Fruit fly (Drosophila melanogaster): ENCODE measurements around the gene Nrg.
A peak's percentile ranks its signal among the peaks of the same experiment; 100 is the strongest.

Nrg gene

dm6 chrX:8573744-8574484 is 56.7 kb downstream of the Nrg start, which contains the start of gene CG12065 (continued):
- TF ChIP-seq CG3281 (GFP tag; optimal IDR thresholded peaks at IDR 0.05) (peak; percentile 42), Blimp-1 (GFP tag; optimal IDR thresholded peaks at IDR 0.05) (peak; percentile 79)

dm6 chrX:8574672-8575350 is 57.6 kb downstream of the Nrg start:
- TF ChIP-seq zf30C (GFP tag; optimal IDR thresholded peaks at IDR 0.05) (peak; percentile 36), BEAF-32 (GFP tag; optimal IDR thresholded peaks at IDR 0.05) (no peak), klu (GFP tag; IDR thresholded peaks at IDR 0.05) (no peak), slou (GFP tag; optimal IDR thresholded peaks at IDR 0.05) (no peak), Hand (GFP tag; optimal IDR thresholded peaks at IDR 0.05) (no peak), btn (GFP tag; optimal IDR thresholded peaks at IDR 0.05) (no peak), Oli (tag; optimal IDR thresholded peaks at IDR 0.05) (peak; percentile 33), stc (GFP tag; IDR thresholded peaks at IDR 0.05) (no peak), Atf3 (GFP tag; optimal IDR thresholded peaks at IDR 0.05) (peak; percentile 45), CG10209 (GFP tag; optimal IDR thresholded peaks at IDR 0.05) (peak; percentile 13), BtbVII (GFP tag; optimal IDR thresholded peaks at IDR 0.05) (peak; percentile 44), pfk (GFP tag; optimal IDR thresholded peaks at IDR 0.05) (no peak), lbe (GFP tag; optimal IDR thresholded peaks at IDR 0.05) (peak; percentile 25), zen (tag; optimal IDR thresholded peaks at IDR 0.05) (no peak), ttk (GFP tag; IDR thresholded peaks at IDR 0.05) (no peak), CG8089 (GFP tag; optimal IDR thresholded peaks at IDR 0.05) (no peak), grn (GFP tag; optimal IDR thresholded peaks at IDR 0.05) (peak; percentile 12), sens (GFP tag) (peak; percentile 63), Hsf (GFP tag; optimal IDR thresholded peaks at IDR 0.05) (peak; percentile 28), Hmr (GFP tag; optimal IDR thresholded peaks at IDR 0.05) (peak; percentile 53), CG11504 (tag; optimal IDR thresholded peaks at IDR 0.05) (peak; percentile 49), gce (GFP tag; IDR thresholded peaks at IDR 0.05) (no peak), Hr78 (GFP tag; optimal IDR thresholded peaks at IDR 0.05) (no peak), chinmo (GFP tag; IDR thresholded peaks at IDR 0.05; ENCODE audit: partially characterized antibody) (peak; percentile 76; the same call in 3 of the 4 replicates), CG5953 (GFP tag; IDR thresholded peaks at IDR 0.05) (no peak), insv (GFP tag; optimal IDR thresholded peaks at IDR 0.05) (no peak), gem (tag; optimal IDR thresholded peaks at IDR 0.05) (peak; percentile 49), HmgZ (tag; optimal IDR thresholded peaks at IDR 0.05) (no peak), HLH3B (GFP tag; IDR thresholded peaks at IDR 0.05) (peak; percentile 34; the same call in 1 of the 2 replicates), dimm (GFP tag; IDR thresholded peaks at IDR 0.05) (0 out of 2 replicates have a peak, but pooled peaks have one; percentile 17), lab (GFP tag; optimal IDR thresholded peaks at IDR 0.05) (peak; percentile 34), CG8944 (GFP tag; optimal IDR thresholded peaks at IDR 0.05) (peak; percentile 6), CG6654 (GFP tag; optimal IDR thresholded peaks at IDR 0.05) (no peak), CG1233 (GFP tag; optimal IDR thresholded peaks at IDR 0.05) (no peak), Adf1 (GFP tag; IDR thresholded peaks at IDR 0.05) (no peak), ind (GFP tag; optimal IDR thresholded peaks at IDR 0.05) (peak; percentile 29), CG8478 (optimal IDR thresholded peaks at IDR 0.05) (no peak), CG10321 (GFP tag; IDR thresholded peaks at IDR 0.05) (peak; percentile 75), Dbx (GFP tag; IDR thresholded peaks at IDR 0.05) (no peak), Blimp-1 (GFP tag; optimal IDR thresholded peaks at IDR 0.05) (no peak), CG10654 (GFP tag; optimal IDR thresholded peaks at IDR 0.05) (no peak), CG10543 (GFP tag; optimal IDR thresholded peaks at IDR 0.05) (no peak), CG3407 (GFP tag; optimal IDR thresholded peaks at IDR 0.05) (no peak), CG18599 (GFP tag; optimal IDR thresholded peaks at IDR 0.05) (peak; percentile 57), CG12391 (tag; optimal IDR thresholded peaks at IDR 0.05) (peak; percentile 52)
